Worm (Caenorhabditis elegans): ENCODE results near the gene W06G6.20.
"Not testable (repeated sequence)": the region's sequence is repeated elsewhere in the genome, so short reads cannot be mapped to it uniquely, and the experiment has no call there.

Gene W06G6.20

DNA sequence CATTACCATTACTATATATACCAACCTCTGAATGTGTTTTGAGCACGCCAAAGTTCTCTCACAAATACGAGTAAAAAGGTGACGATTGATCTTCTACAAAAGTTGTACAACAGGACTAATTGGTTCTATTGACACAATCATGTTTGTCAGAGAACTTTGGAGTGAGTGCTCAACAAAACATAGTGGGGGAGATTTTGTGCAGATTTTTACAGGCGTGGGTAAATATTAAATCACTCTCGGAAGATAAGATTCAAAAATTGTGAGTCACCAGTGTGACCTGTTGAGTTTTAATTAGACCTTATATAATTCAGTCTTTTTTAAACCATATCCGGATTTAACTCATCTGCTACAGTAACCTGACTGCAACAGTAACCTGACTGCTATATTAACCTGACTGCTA lies 24.0 kb upstream of the W06G6.20 start, which contains the start of gene F14F8.8:
F14F8.8 (minus strand) TSS at position 101 of the 400 bp plus-strand sequence.
- TF ChIP-seq hnd-1 (tag; optimal IDR thresholded peaks at IDR 0.05) (no peak), ceh-13 (GFP tag; optimal IDR thresholded peaks at IDR 0.05) (no peak), scrt-1 (GFP tag; IDR thresholded peaks at IDR 0.05) (no peak), ets-7 (tag; optimal IDR thresholded peaks at IDR 0.05) (no peak), tbx-11 (GFP tag; IDR thresholded peaks at IDR 0.05) (no peak)

DNA sequence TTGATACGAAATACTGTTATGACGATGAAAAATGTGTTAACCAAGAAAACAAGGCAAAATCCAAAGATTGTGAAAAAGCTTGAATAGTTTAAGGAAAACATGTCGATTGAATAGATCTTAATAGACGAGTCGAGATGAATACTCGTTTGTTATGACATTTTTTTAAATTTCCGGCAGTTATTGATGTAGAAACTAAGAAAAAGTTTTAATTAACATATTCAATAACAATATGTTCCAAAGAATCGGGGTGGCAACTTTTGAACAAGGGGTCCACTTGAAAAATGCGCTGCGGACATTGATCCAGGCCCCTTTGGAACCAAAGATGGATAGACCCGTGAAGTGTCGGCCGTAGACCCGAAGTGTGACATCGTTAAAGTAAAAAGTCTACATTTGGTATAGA lies 23.0 kb upstream of the W06G6.20 start, which contains the start of gene str-61:
str-61 (minus strand) TSS at position 101 of the 400 bp plus-strand sequence.
- TF ChIP-seq tbx-11 (GFP tag; IDR thresholded peaks at IDR 0.05), result no peak
- TF ChIP-seq hmg-4 (GFP tag; optimal IDR thresholded peaks at IDR 0.05), result no peak
- no peak for TF ChIP-seq hnd-1 (tag; optimal IDR thresholded peaks at IDR 0.05)
- no peak for TF ChIP-seq aly-1 (tag; optimal IDR thresholded peaks at IDR 0.05)
- TF ChIP-seq F13C5.2 (tag; optimal IDR thresholded peaks at IDR 0.05), result no peak
- no peak for TF ChIP-seq ceh-36 (tag; optimal IDR thresholded peaks at IDR 0.05)
- TF ChIP-seq pes-1 (GFP tag; IDR thresholded peaks at IDR 0.05), result no peak
- TF ChIP-seq ama-1 (optimal IDR thresholded peaks at IDR 0.05), result no peak
- TF ChIP-seq ets-7 (tag; optimal IDR thresholded peaks at IDR 0.05), result no peak
- TF ChIP-seq ceh-13 (GFP tag; optimal IDR thresholded peaks at IDR 0.05), result no peak
- TF ChIP-seq sea-1 (GFP tag; conservative IDR thresholded peaks at IDR 0.05), result no peak
- TF ChIP-seq scrt-1 (GFP tag; IDR thresholded peaks at IDR 0.05), result no peak
- TF ChIP-seq hmbx-1 (tag; optimal IDR thresholded peaks at IDR 0.05), result no peak
- no peak for TF ChIP-seq tbx-37 (GFP tag; conservative IDR thresholded peaks at IDR 0.05)
- no peak for TF ChIP-seq flt-1 (GFP tag; IDR thresholded peaks at IDR 0.05)
- TF ChIP-seq tra-4 (tag; optimal IDR thresholded peaks at IDR 0.05), result no peak
- TF ChIP-seq B0310.2 (tag; optimal IDR thresholded peaks at IDR 0.05), result no peak

DNA sequence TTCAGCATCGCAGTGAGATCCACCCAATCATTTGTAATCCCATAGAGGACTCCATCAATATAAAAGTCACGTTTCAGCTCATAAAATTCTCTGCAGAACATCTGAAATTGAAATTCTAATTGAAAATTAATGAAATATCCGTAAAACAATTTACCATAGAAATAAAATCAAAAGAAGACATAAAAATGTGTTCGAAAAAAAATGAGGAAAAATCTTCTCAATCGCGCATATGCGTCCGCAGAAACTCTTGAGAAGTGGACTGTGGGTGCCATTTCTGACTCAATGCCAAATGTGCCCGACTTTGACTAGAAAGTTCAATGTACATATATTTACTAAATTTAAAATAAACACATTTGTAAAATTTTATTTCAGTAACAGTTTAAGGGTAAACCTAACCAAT lies 20.3 kb upstream of the W06G6.20 start, which contains the start of gene F14F8.9:
F14F8.9 (minus strand) TSS at position 101 of the 400 bp plus-strand sequence.
- TF ChIP-seq tbx-11 (GFP tag; IDR thresholded peaks at IDR 0.05) (no peak), ceh-13 (GFP tag; optimal IDR thresholded peaks at IDR 0.05) (no peak), tra-4 (tag; optimal IDR thresholded peaks at IDR 0.05) (no peak), ceh-36 (tag; optimal IDR thresholded peaks at IDR 0.05) (no peak), sea-1 (GFP tag; conservative IDR thresholded peaks at IDR 0.05) (no peak)

DNA sequence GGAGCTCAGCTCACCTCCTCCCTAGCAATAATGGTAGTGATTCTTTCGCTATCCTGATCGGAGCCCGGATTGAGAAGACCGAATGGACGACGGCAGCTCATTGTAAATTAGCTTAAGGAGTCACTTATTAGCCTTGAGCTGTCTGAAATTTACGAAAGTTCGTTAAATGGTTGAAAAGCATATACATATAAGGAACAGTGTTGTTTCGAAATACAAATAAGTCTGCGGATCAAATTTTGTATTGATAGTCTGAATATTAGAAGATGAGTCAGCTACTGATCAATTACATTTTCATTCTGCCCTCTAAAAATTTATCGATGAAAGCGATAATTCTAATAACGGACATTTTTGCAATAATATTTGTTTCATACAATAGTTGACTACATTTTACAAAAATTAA lies 18.5 kb upstream of the W06G6.20 start, which contains the start of gene F14F8.14:
F14F8.14 (minus strand) TSS at position 101 of the 400 bp plus-strand sequence.
- TF ChIP-seq F13C5.2 (tag; optimal IDR thresholded peaks at IDR 0.05) (no peak), ets-7 (tag; optimal IDR thresholded peaks at IDR 0.05) (no peak), hmg-4 (GFP tag; optimal IDR thresholded peaks at IDR 0.05) (no peak), scrt-1 (GFP tag; IDR thresholded peaks at IDR 0.05) (no peak), hnd-1 (tag; optimal IDR thresholded peaks at IDR 0.05) (no peak), tbx-37 (GFP tag; conservative IDR thresholded peaks at IDR 0.05) (no peak), ama-1 (optimal IDR thresholded peaks at IDR 0.05) (no peak), ceh-36 (tag; optimal IDR thresholded peaks at IDR 0.05) (no peak), B0310.2 (tag; optimal IDR thresholded peaks at IDR 0.05) (no peak), sea-1 (GFP tag; conservative IDR thresholded peaks at IDR 0.05) (no peak), tbx-11 (GFP tag; IDR thresholded peaks at IDR 0.05) (no peak), pes-1 (GFP tag; IDR thresholded peaks at IDR 0.05) (no peak), aly-1 (tag; optimal IDR thresholded peaks at IDR 0.05) (no peak), tra-4 (tag; optimal IDR thresholded peaks at IDR 0.05) (no peak), ceh-13 (GFP tag; optimal IDR thresholded peaks at IDR 0.05) (no peak), flt-1 (GFP tag; IDR thresholded peaks at IDR 0.05) (no peak), hmbx-1 (tag; optimal IDR thresholded peaks at IDR 0.05) (no peak)

DNA sequence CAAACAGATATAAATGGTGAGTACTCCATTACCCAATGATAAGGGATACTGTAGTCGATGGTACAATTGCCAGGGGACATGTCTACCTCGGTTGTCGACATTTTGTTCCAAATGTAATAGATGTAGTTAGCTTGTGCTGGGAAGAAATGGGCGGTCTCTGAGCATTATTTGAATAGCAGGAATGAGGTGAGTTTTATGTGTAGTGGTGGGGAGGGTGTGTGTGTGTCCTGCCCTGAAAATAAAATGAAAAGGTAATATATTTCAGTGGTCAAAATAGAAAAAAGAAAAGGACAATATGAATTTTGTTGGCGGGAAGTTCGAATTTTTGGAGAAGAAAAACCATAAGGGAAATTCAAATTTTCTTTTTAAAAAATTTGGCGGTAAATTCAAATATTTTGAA lies 12.6 kb upstream of the W06G6.20 start, which contains the start of gene Y70C5B.2:
Y70C5B.2 (minus strand) TSS at position 101 of the 400 bp plus-strand sequence.
- not testable (repeated sequence) for TF ChIP-seq tbx-11 (GFP tag; IDR thresholded peaks at IDR 0.05); hmg-4 (GFP tag; optimal IDR thresholded peaks at IDR 0.05); aly-1 (tag; optimal IDR thresholded peaks at IDR 0.05)

DNA sequence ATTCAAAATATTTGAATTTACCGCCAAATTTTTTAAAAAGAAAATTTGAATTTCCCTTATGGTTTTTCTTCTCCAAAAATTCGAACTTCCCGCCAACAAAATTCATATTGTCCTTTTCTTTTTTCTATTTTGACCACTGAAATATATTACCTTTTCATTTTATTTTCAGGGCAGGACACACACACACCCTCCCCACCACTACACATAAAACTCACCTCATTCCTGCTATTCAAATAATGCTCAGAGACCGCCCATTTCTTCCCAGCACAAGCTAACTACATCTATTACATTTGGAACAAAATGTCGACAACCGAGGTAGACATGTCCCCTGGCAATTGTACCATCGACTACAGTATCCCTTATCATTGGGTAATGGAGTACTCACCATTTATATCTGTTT lies 6.1 kb upstream of the W06G6.20 start, which contains the start of gene W06G6.15:
W06G6.15 (plus strand) TSS at position 301 of the 400 bp plus-strand sequence.
- not testable (repeated sequence) for TF ChIP-seq scrt-1 (GFP tag; IDR thresholded peaks at IDR 0.05); sea-1 (GFP tag; conservative IDR thresholded peaks at IDR 0.05); tbx-37 (GFP tag; conservative IDR thresholded peaks at IDR 0.05)

DNA sequence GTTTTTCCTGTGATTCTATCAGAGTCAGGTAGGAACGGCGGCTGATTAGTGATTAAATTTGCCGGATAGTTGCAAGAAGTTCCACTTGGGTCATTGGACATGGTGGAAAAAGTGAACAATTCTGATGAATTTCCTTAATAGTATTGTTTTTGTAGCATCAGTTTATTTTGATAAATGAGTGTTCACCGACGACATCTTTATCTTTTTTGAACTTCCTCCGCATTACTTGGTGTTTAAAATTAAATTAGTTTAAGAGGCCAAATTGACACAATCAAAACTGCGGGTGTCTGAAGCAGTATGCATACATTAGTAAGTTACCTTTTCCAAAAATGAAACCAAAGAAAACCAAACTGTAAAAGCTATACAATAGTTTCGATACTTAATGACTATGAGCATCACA lies 1.0 kb upstream of the W06G6.20 start, which contains the start of gene W06G6.11:
W06G6.11 (minus strand) TSS at position 101 of the 400 bp plus-strand sequence.
- not testable (repeated sequence) for TF ChIP-seq ceh-36, hnd-1, hmbx-1 (tag; optimal IDR thresholded peaks at IDR 0.05)

DNA sequence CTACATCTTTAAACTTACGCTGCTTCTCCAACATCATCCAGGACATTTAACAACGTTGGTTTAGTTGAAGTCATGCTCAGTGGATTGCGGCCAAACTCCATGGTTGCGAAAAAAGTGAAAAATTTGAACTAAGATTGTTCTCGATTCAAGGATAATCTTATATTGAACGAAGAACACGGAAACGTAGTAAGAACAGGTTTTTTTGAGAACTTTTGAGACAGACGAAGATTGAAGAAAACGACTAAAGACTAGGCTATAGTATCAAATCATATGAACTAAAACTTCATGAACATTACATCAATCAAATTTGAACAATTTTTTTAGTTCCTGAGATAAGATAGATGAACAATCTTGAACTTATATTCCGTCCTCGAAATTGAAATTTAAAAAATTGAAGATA lies 1.1 kb downstream of the W06G6.20 start, which contains the start of gene W06G6.10:
W06G6.10 (minus strand) TSS at position 101 of the 400 bp plus-strand sequence.
- TF ChIP-seq scrt-1 (GFP tag; IDR thresholded peaks at IDR 0.05) (no peak), pes-1 (GFP tag; IDR thresholded peaks at IDR 0.05) (no peak), hmbx-1 (tag; optimal IDR thresholded peaks at IDR 0.05) (no peak), ceh-36 (tag; optimal IDR thresholded peaks at IDR 0.05) (no peak), tra-4 (tag; optimal IDR thresholded peaks at IDR 0.05) (no peak), B0310.2 (tag; optimal IDR thresholded peaks at IDR 0.05) (no peak), tbx-37 (GFP tag; conservative IDR thresholded peaks at IDR 0.05) (no peak), hmg-4 (GFP tag; optimal IDR thresholded peaks at IDR 0.05) (no peak), sea-1 (GFP tag; conservative IDR thresholded peaks at IDR 0.05) (no peak), tbx-11 (GFP tag; IDR thresholded peaks at IDR 0.05) (no peak), ets-7 (tag; optimal IDR thresholded peaks at IDR 0.05) (no peak), ama-1 (optimal IDR thresholded peaks at IDR 0.05) (no peak)

All from whole organism, early embryonic.